Fruit fly (Drosophila melanogaster): ENCODE data around the gene spas.

Gene spas

dm6 chr3R:24090143-24090542, 52.1 kb downstream of the spas start:
- peak; percentile 59 for TF ChIP-seq noc (tag; optimal IDR thresholded peaks at IDR 0.05)

- TF ChIP-seq noc (tag; optimal IDR thresholded peaks at IDR 0.05): no peak
Observed at dm6 chr3R:24091653-24092052, 53.6 kb downstream of the spas start.

Data from whole organism, larva.